Worm (Caenorhabditis elegans) whole organism, L4 larva: Measurements from ENCODE around the gene sri-72.

Experiments
- nhr-10 ChIP-seq: fragments of 150-350 bp; optimal IDR thresholded peaks from 2 replicates; lab custom pipeline; 2014; ENCODE audit warnings: missing biosample characterization, missing genetic modification characterization
- ztf-11 ChIP-seq: fragments of 150-350 bp; optimal IDR thresholded peaks from 2 replicates; lab custom pipeline; 2014; ENCODE audit warnings: missing biosample characterization, missing genetic modification characterization

DNA sequence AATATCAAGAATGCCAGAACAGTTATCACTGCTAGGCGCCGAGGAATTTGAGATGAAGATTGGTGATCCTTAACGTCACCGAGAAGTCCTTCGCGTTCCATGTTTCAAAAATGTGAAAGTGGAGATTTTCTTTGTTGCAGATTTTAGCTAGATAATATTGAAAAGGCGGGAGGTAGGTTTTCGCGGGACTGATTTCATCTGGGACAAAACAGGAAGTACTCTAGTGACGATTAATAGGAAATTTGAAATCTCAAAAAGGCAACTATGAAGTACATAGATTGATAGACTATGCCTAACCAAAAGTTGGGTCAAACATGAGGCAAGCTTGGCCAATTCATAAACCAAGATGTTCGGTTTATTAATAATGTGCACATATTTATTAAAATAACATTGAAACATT, 14.9 kb downstream of the sri-72 start, which contains the start of gene C14C6.8:
- TF ChIP-seq nhr-10 (tag; lab: Kevin White, UChicago) (no peak), ztf-11 (tag; lab: Kevin White, UChicago) (no peak)
